Fruit fly (Drosophila melanogaster): Measurements from ENCODE around the gene Snoo.
A peak's percentile ranks its signal among the peaks of the same experiment; 100 is the strongest.

Gene Snoo

DNA sequence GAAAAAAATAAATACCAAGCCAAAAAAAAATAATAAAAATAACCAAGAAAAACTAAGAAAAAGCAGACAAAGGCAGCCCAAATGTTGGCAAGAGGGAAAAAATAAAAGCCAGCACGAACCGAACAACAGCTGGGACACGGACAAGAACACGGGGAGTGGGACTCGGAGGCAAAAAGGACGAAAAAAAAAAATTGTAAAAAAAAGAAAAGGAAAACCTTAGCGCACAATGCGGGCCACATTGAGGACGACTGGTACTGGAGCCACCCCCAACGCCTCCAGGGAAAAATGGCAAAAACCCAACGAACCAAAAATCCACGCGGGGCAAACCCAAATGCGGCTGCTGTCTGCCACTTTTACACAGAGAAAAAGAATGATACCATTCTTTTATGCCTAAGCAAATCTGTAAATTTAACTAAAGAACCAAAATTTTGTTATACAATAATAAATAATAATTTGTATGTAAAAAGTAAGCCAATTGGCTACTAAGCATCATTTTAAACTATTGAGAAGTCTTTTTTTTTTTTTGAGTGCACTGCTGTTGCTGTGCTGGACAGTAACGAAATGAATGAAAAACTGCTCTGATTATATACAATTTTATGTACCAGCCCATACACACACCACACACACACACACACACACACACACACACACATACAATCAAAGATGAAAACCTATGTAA lies 51.8 kb downstream of the Snoo start:
- TF ChIP-seq Chrac-16 (GFP tag; optimal IDR thresholded peaks at IDR 0.05) (peak; percentile 15), tap (tag; optimal IDR thresholded peaks at IDR 0.05) (peak; percentile 58), Hand (GFP tag; optimal IDR thresholded peaks at IDR 0.05) (peak; percentile 85), seq (GFP tag; IDR thresholded peaks at IDR 0.05) (peak; percentile 73), org-1 (GFP tag; optimal IDR thresholded peaks at IDR 0.05) (peak; percentile 52), Meics (GFP tag; optimal IDR thresholded peaks at IDR 0.05) (peak; percentile 91), CG3163 (GFP tag; optimal IDR thresholded peaks at IDR 0.05) (no peak), CG17359 (tag; optimal IDR thresholded peaks at IDR 0.05) (peak; percentile 82), CG11093 (GFP tag; IDR thresholded peaks at IDR 0.05) (peak; percentile 64; the same call in 1 of the 3 replicates), Elba2 (GFP tag; optimal IDR thresholded peaks at IDR 0.05) (no peak), lola (GFP tag; optimal IDR thresholded peaks at IDR 0.05) (no peak), Med (GFP tag) (peak; percentile 21), CG7839 (tag; optimal IDR thresholded peaks at IDR 0.05) (peak; percentile 88), sim (GFP tag; IDR thresholded peaks at IDR 0.05) (no peak), al (GFP tag; IDR thresholded peaks at IDR 0.05) (peak; percentile 44; the same call in 1 of the 2 replicates), ash1 (GFP tag; optimal IDR thresholded peaks at IDR 0.05) (no peak), Vsx1 (GFP tag; optimal IDR thresholded peaks at IDR 0.05) (no peak), cas (GFP tag; IDR thresholded peaks at IDR 0.05) (no peak), shn (GFP tag; optimal IDR thresholded peaks at IDR 0.05) (no peak), croc (GFP tag; conservative IDR thresholded peaks at IDR 0.05) (peak; percentile 29; the same call in 1 of the 3 replicates), vnd (GFP tag; IDR thresholded peaks at IDR 0.05; ENCODE audit: partially characterized antibody) (no peak), CG18476 (GFP tag; optimal IDR thresholded peaks at IDR 0.05) (peak; percentile 40), pan (optimal IDR thresholded peaks at IDR 0.05) (no peak), pan (GFP tag; optimal IDR thresholded peaks at IDR 0.05 in 1 of 2, IDR thresholded peaks at IDR 0.05 in 1 of 2) (peak in 1 of 2 experiments; percentile 86), D19A (tag; optimal IDR thresholded peaks at IDR 0.05) (peak; percentile 66), Ravus (GFP tag; IDR thresholded peaks at IDR 0.05) (peak; percentile 67), CG16813 (GFP tag; IDR thresholded peaks at IDR 0.05; ENCODE audit: partially characterized antibody) (no peak), ase (GFP tag; IDR thresholded peaks at IDR 0.05) (peak; percentile 73; the same call in 2 of the 3 replicates), Ada2b (GFP tag; IDR thresholded peaks at IDR 0.05) (peak; percentile 80), CG1602 (GFP tag; optimal IDR thresholded peaks at IDR 0.05) (peak; percentile 37), abd-A (tag; optimal IDR thresholded peaks at IDR 0.05) (peak; percentile 75), fd3F (GFP tag; optimal IDR thresholded peaks at IDR 0.05) (peak; percentile 37), CG12659 (GFP tag; optimal IDR thresholded peaks at IDR 0.05) (peak; percentile 52), Bgb (GFP tag; IDR thresholded peaks at IDR 0.05; ENCODE audit: partially characterized antibody) (no peak), CG12769 (tag; optimal IDR thresholded peaks at IDR 0.05) (peak; percentile 60), CG11723 (GFP tag; optimal IDR thresholded peaks at IDR 0.05) (no peak), sqz (GFP tag; optimal IDR thresholded peaks at IDR 0.05) (peak; percentile 56), CG3281 (GFP tag; optimal IDR thresholded peaks at IDR 0.05) (peak; percentile 87), fru (optimal IDR thresholded peaks at IDR 0.05) (no peak), NK7.1 (GFP tag; optimal IDR thresholded peaks at IDR 0.05) (no peak), trh (GFP tag; optimal IDR thresholded peaks at IDR 0.05) (no peak), chinmo (GFP tag; IDR thresholded peaks at IDR 0.05; ENCODE audit: partially characterized antibody) (no peak), Trl (optimal IDR thresholded peaks at IDR 0.05) (no peak), Trl (GFP tag; optimal IDR thresholded peaks at IDR 0.05) (peak; percentile 22), oc (tag; optimal IDR thresholded peaks at IDR 0.05) (no peak), repo (GFP tag; optimal IDR thresholded peaks at IDR 0.05) (no peak), CG18262 (tag; optimal IDR thresholded peaks at IDR 0.05) (peak; percentile 53), pnt (GFP tag; optimal IDR thresholded peaks at IDR 0.05) (no peak), sc (optimal IDR thresholded peaks at IDR 0.05) (no peak), sc (GFP tag; optimal IDR thresholded peaks at IDR 0.05) (no peak), CG3838 (GFP tag; optimal IDR thresholded peaks at IDR 0.05) (no peak)

Measured in whole organism, embryonic.